Fruit fly (Drosophila melanogaster): Measurements from ENCODE around the gene fws.

dm6 chr2L:17430602-17431358 is 50.0 kb downstream of the fws start:
- TF ChIP-seq CG8478 (optimal IDR thresholded peaks at IDR 0.05) (no peak), CTCF (optimal IDR thresholded peaks at IDR 0.05) (no peak)
